Fruit fly (Drosophila melanogaster) whole organism, embryonic: ENCODE results near the gene Bsg.
A peak's percentile ranks its signal among the peaks of the same experiment; 100 is the strongest.

ENCODE experiments used
- Abd-B ChIP-seq: fragments of 200-800 bp; sonication (Bioruptor generic); optimal IDR thresholded peaks from 2 replicates; lab custom pipeline; 2018; ENCODE audit warnings: missing biosample characterization, mild to moderate bottlenecking, missing genetic modification characterization, moderate library complexity
- Atf3 ChIP-seq: fragments of 200-800 bp; sonication (Bioruptor generic); optimal IDR thresholded peaks from 3 replicates; lab custom pipeline; 2016; ENCODE audit warnings: missing biosample characterization, missing genetic modification characterization
- B-H2 ChIP-seq: fragments of 200-800 bp; sonication (Bioruptor generic); optimal IDR thresholded peaks from 2 replicates; lab custom pipeline; 2018; ENCODE audit warnings: missing biosample characterization, mild to moderate bottlenecking, missing genetic modification characterization
- CG10654 ChIP-seq: fragments of 200-800 bp; sonication (Bioruptor generic); optimal IDR thresholded peaks from 2 replicates; lab custom pipeline; 2016; ENCODE audit warnings: missing biosample characterization, missing genetic modification characterization
- CG11085 ChIP-seq: fragments of 200-800 bp; sonication (Bioruptor generic); IDR thresholded peaks from 2 replicates; pipeline ENCODE4 v1.3.6; 2022; ENCODE audit warnings: missing biosample characterization, missing genetic modification characterization
- CG11247 ChIP-seq: fragments of 200-800 bp; sonication (Bioruptor generic); IDR thresholded peaks from 2 replicates; pipeline ENCODE4 v1.3.6; 2022; ENCODE audit warnings: missing biosample characterization, missing genetic modification characterization
- CG11723 ChIP-seq: fragments of 200-800 bp; sonication (Bioruptor generic); optimal IDR thresholded peaks from 2 replicates; lab custom pipeline; 2017; ENCODE audit warnings: missing biosample characterization, mild to moderate bottlenecking, missing genetic modification characterization
- CG12104 ChIP-seq: fragments of 200-800 bp; sonication (Bioruptor generic); optimal IDR thresholded peaks from 3 replicates; lab custom pipeline; 2016; ENCODE audit warnings: missing biosample characterization, missing genetic modification characterization
- CG14441 ChIP-seq: fragments of 200-800 bp; sonication (Bioruptor generic); IDR thresholded peaks from 2 replicates; pipeline ENCODE4 v1.3.6; 2022; ENCODE audit warnings: missing biosample characterization, missing genetic modification characterization
- CG14710 ChIP-seq: fragments of 200-800 bp; sonication (Bioruptor generic); optimal IDR thresholded peaks from 3 replicates; lab custom pipeline; 2019; ENCODE audit warnings: missing biosample characterization, mild to moderate bottlenecking, missing genetic modification characterization, moderate library complexity
- CG15601 ChIP-seq: fragments of 200-800 bp; sonication (Bioruptor generic); optimal IDR thresholded peaks from 3 replicates; lab custom pipeline; 2019; ENCODE audit warnings: missing biosample characterization, mild to moderate bottlenecking, missing genetic modification characterization, moderate library complexity
- CG17829 ChIP-seq: fragments of 200-800 bp; optimal IDR thresholded peaks from 2 replicates; lab custom pipeline; 2019; ENCODE audit warnings: missing biosample characterization, mild to moderate bottlenecking, missing genetic modification characterization, moderate library complexity
- CG31224 ChIP-seq: fragments of 200-800 bp; sonication (Bioruptor generic); IDR thresholded peaks from 2 replicates; pipeline ENCODE4 v1.3.6; 2022; ENCODE audit warnings: missing biosample characterization, missing genetic modification characterization
- CG32767 ChIP-seq: fragments of 200-800 bp; sonication (Bioruptor generic); IDR thresholded peaks from 2 replicates; pipeline ENCODE4 v1.3.6; 2022; ENCODE audit warnings: missing biosample characterization, missing genetic modification characterization
- CG33213 ChIP-seq: fragments of 200-800 bp; sonication (Bioruptor generic); optimal IDR thresholded peaks from 3 replicates; lab custom pipeline; 2016; ENCODE audit warnings: missing biosample characterization, missing genetic modification characterization
- CG33557 ChIP-seq: fragments of 200-800 bp; sonication (Bioruptor generic); optimal IDR thresholded peaks from 2 replicates; lab custom pipeline; 2019; ENCODE audit warnings: missing biosample characterization, mild to moderate bottlenecking, missing genetic modification characterization, moderate library complexity
- CG34376 ChIP-seq: fragments of 200-800 bp; sonication (Bioruptor generic); optimal IDR thresholded peaks from 2 replicates; lab custom pipeline; 2018; ENCODE audit warnings: missing biosample characterization, mild to moderate bottlenecking, missing genetic modification characterization
- CG6654 ChIP-seq: fragments of 200-800 bp; sonication (Bioruptor generic); optimal IDR thresholded peaks from 2 replicates; lab custom pipeline; 2017; ENCODE audit warnings: missing biosample characterization, mild to moderate bottlenecking, missing genetic modification characterization
- CG8388 ChIP-seq: fragments of 200-800 bp; sonication (Bioruptor generic); optimal IDR thresholded peaks from 2 replicates; lab custom pipeline; 2019; ENCODE audit warnings: missing biosample characterization, mild to moderate bottlenecking, missing genetic modification characterization, moderate library complexity
- CG8765 ChIP-seq: fragments of 200-800 bp; sonication (Bioruptor generic); IDR thresholded peaks from 2 replicates; pipeline ENCODE4 v1.3.6; 2022; ENCODE audit warnings: missing biosample characterization, missing genetic modification characterization
- Dbx ChIP-seq: fragments of 200-800 bp; sonication (Bioruptor generic); IDR thresholded peaks from 3 replicates; pipeline ENCODE4 v1.3.6; 2022; ENCODE audit warnings: missing biosample characterization, missing genetic modification characterization
- Dref ChIP-seq: fragments of 200-800 bp; sonication (Bioruptor generic); IDR thresholded peaks from 2 replicates; pipeline ENCODE4 v1.3.6; 2022; ENCODE audit warnings: missing biosample characterization, missing genetic modification characterization
- Fer3 ChIP-seq: fragments of 200-800 bp; sonication (Bioruptor generic); optimal IDR thresholded peaks from 2 replicates; lab custom pipeline; 2018; ENCODE audit warnings: missing biosample characterization, mild to moderate bottlenecking, missing genetic modification characterization, moderate library complexity
- H2.0 ChIP-seq: fragments of 200-800 bp; sonication (Bioruptor generic); IDR thresholded peaks from 2 replicates; pipeline ENCODE4 v1.3.6; 2022; ENCODE audit warnings: missing biosample characterization, missing genetic modification characterization
- HLHmδ ChIP-seq: fragments of 200-800 bp; sonication (Bioruptor generic); optimal IDR thresholded peaks from 2 replicates; lab custom pipeline; 2018; ENCODE audit warnings: missing biosample characterization, mild to moderate bottlenecking, missing genetic modification characterization, moderate library complexity
- MBD-R2 ChIP-seq: fragments of 200-800 bp; sonication (Bioruptor generic); IDR thresholded peaks from 2 replicates; pipeline ENCODE4 v1.3.6; 2022; ENCODE audit warnings: missing biosample characterization, missing genetic modification characterization
- Med ChIP-seq: fragments of 200-800 bp; sonication (Bioruptor generic); peaks from one replicate; lab custom pipeline; 2016; ENCODE audit warnings: missing biosample characterization, missing genetic modification characterization, mild to moderate bottlenecking, inconsistent platforms, moderate library complexity
- Nf-YB ChIP-seq: fragments of 200-800 bp; sonication (Bioruptor generic); optimal IDR thresholded peaks from 3 replicates; lab custom pipeline; 2019; ENCODE audit warnings: missing biosample characterization, mild to moderate bottlenecking, missing genetic modification characterization, moderate library complexity
- Pdp1 ChIP-seq, 2 experiments: fragments of 200-800 bp; sonication (Bioruptor generic); optimal IDR thresholded peaks; 3 replicates each; lab custom pipeline; 2016; ENCODE audit warnings: missing biosample characterization in 2 of 2, missing genetic modification characterization in 2 of 2, mild to moderate bottlenecking in 1 of 2, moderate library complexity in 1 of 2
- Sox102F ChIP-seq: fragments of 200-800 bp; sonication (Bioruptor generic); optimal IDR thresholded peaks from 2 replicates; lab custom pipeline; 2018; ENCODE audit warnings: missing biosample characterization, mild to moderate bottlenecking, missing genetic modification characterization, moderate library complexity
- Sry-δ ChIP-seq: fragments of 200-800 bp; sonication (Bioruptor generic); optimal IDR thresholded peaks from 2 replicates; lab custom pipeline; 2016; ENCODE audit warnings: missing biosample characterization, missing genetic modification characterization
- al ChIP-seq: fragments of 200-800 bp; sonication (Bioruptor generic); IDR thresholded peaks from 2 replicates; pipeline ENCODE4 v1.3.6; 2022; ENCODE audit warnings: missing biosample characterization, missing genetic modification characterization
- ash1 ChIP-seq: fragments of 200-800 bp; sonication (Bioruptor generic); optimal IDR thresholded peaks from 2 replicates; lab custom pipeline; 2018; ENCODE audit warnings: missing biosample characterization, mild to moderate bottlenecking, missing genetic modification characterization
- br ChIP-seq: fragments of >200 bp; optimal IDR thresholded peaks from 2 replicates; lab custom pipeline; 2017
- chinmo ChIP-seq: fragments of 200-800 bp; sonication (Bioruptor generic); IDR thresholded peaks from 4 replicates; pipeline ENCODE4 v1.3.6; 2022; ENCODE audit warnings: missing biosample characterization, missing genetic modification characterization; ENCODE audit not compliant: partially characterized antibody
- corto ChIP-seq: fragments of 200-800 bp; sonication (Bioruptor generic); optimal IDR thresholded peaks from 2 replicates; lab custom pipeline; 2016; ENCODE audit warnings: missing biosample characterization, mild to moderate bottlenecking, missing genetic modification characterization, moderate library complexity
- cwo ChIP-seq: fragments of 200-800 bp; sonication (Bioruptor generic); optimal IDR thresholded peaks from 3 replicates; lab custom pipeline; 2017; ENCODE audit warnings: missing biosample characterization, missing genetic modification characterization, mild to moderate bottlenecking, moderate library complexity, missing genetic modification reagents
- da ChIP-seq: fragments of 200-800 bp; sonication (Bioruptor generic); optimal IDR thresholded peaks from 2 replicates; lab custom pipeline; 2016; ENCODE audit warnings: missing biosample characterization, missing genetic modification characterization
- disco-r ChIP-seq: fragments of 200-800 bp; sonication (Bioruptor generic); optimal IDR thresholded peaks from 2 replicates; lab custom pipeline; 2016; ENCODE audit warnings: missing biosample characterization, missing genetic modification characterization
- exex ChIP-seq: fragments of 200-800 bp; sonication (Bioruptor generic); optimal IDR thresholded peaks from 4 replicates; lab custom pipeline; 2018; ENCODE audit warnings: missing biosample characterization, mild to moderate bottlenecking, missing genetic modification characterization, moderate library complexity
- gcm ChIP-seq: fragments of 200-800 bp; sonication (Bioruptor generic); optimal IDR thresholded peaks from 2 replicates; lab custom pipeline; 2019; ENCODE audit warnings: missing biosample characterization, mild to moderate bottlenecking, missing genetic modification characterization, moderate library complexity
- lbe ChIP-seq: fragments of 200-800 bp; sonication (Bioruptor generic); optimal IDR thresholded peaks from 2 replicates; lab custom pipeline; 2016; ENCODE audit warnings: missing biosample characterization, mild to moderate bottlenecking, missing genetic modification characterization
- mirr ChIP-seq: fragments of 200-800 bp; sonication (Bioruptor generic); optimal IDR thresholded peaks from 3 replicates; lab custom pipeline; 2018; ENCODE audit warnings: missing biosample characterization, mild to moderate bottlenecking, missing genetic modification characterization
- mld ChIP-seq: fragments of 200-800 bp; sonication (Bioruptor generic); IDR thresholded peaks from 3 replicates; pipeline ENCODE4 v1.3.6; 2022; ENCODE audit warnings: missing biosample characterization, missing genetic modification characterization; ENCODE audit not compliant: partially characterized antibody
- nom ChIP-seq: fragments of 200-800 bp; sonication (Bioruptor generic); optimal IDR thresholded peaks from 2 replicates; lab custom pipeline; 2017; ENCODE audit warnings: missing biosample characterization, missing genetic modification characterization, mild to moderate bottlenecking, moderate library complexity, missing genetic modification reagents
- odd ChIP-seq: fragments of 200-800 bp; sonication (Bioruptor generic); optimal IDR thresholded peaks from 2 replicates; lab custom pipeline; 2017; ENCODE audit warnings: missing biosample characterization, mild to moderate bottlenecking, missing genetic modification characterization
- sima ChIP-seq: fragments of 200-800 bp; sonication (Bioruptor generic); optimal IDR thresholded peaks from 2 replicates; lab custom pipeline; 2016; ENCODE audit warnings: missing biosample characterization, missing genetic modification characterization
- slbo ChIP-seq: fragments of 200-800 bp; sonication (Bioruptor generic); IDR thresholded peaks from 2 replicates; pipeline ENCODE4 v1.3.6; 2022; ENCODE audit warnings: missing biosample characterization, missing genetic modification characterization
- sqz ChIP-seq: fragments of 200-800 bp; sonication (Bioruptor generic); optimal IDR thresholded peaks from 3 replicates; lab custom pipeline; 2018; ENCODE audit warnings: missing biosample characterization, mild to moderate bottlenecking, missing genetic modification characterization
- stc ChIP-seq: fragments of 200-800 bp; sonication (Bioruptor generic); IDR thresholded peaks from 2 replicates; pipeline ENCODE4 v1.3.6; 2022; ENCODE audit warnings: missing biosample characterization, missing genetic modification characterization
- vfl ChIP-seq: fragments of 200-800 bp; sonication (Bioruptor generic); optimal IDR thresholded peaks from 2 replicates; lab custom pipeline; 2016; ENCODE audit warnings: missing biosample characterization, missing genetic modification characterization

The Bsg gene

dm6 chr2L:8095176-8095575 lies 12.0 kb downstream of the Bsg start:
- TF ChIP-seq CG11085: no peak
- TF ChIP-seq Fer3 (tag; lab: Kevin White, UChicago): no peak
- TF ChIP-seq lbe (GFP tag; lab: Kevin White, UChicago): peak; percentile 11
- TF ChIP-seq CG14710 (tag; lab: Kevin White, UChicago): no peak
- TF ChIP-seq B-H2 (GFP tag; lab: Kevin White, UChicago): no peak
- peak; percentile 51 for TF ChIP-seq CG34376 (GFP tag; lab: Kevin White, UChicago)
- no peak for TF ChIP-seq sima (GFP tag; lab: Kevin White, UChicago)
- no peak for TF ChIP-seq CG14441 (GFP tag; lab: Robert Waterston, UW)
- no peak for TF ChIP-seq CG6654
- TF ChIP-seq CG33557: no peak
- TF ChIP-seq disco-r: no peak
- no peak for TF ChIP-seq CG10654
- peak; percentile 56 for TF ChIP-seq Med (GFP tag; lab: Kevin White, UChicago)
- TF ChIP-seq Abd-B: no peak
- TF ChIP-seq sqz: no peak
- TF ChIP-seq CG12104: no peak
- no peak for TF ChIP-seq H2.0 (GFP tag; lab: Robert Waterston, UW)
- no peak for TF ChIP-seq vfl (GFP tag; lab: Kevin White, UChicago)
- TF ChIP-seq gcm (GFP tag; lab: Kevin White, UChicago): no peak
- TF ChIP-seq HLHmδ (GFP tag; lab: Kevin White, UChicago): no peak
- TF ChIP-seq Nf-YB (GFP tag; lab: Kevin White, UChicago): no peak
- TF ChIP-seq chinmo (GFP tag; lab: Robert Waterston, UW): 0 out of 4 replicates have a peak, but pooled peaks have one; percentile 37
- no peak for TF ChIP-seq mld (GFP tag; lab: Robert Waterston, UW)
- peak; percentile 44 for TF ChIP-seq cwo (GFP tag; lab: Kevin White, UChicago)
- peak; percentile 28 for TF ChIP-seq mirr (GFP tag; lab: Kevin White, UChicago)
- TF ChIP-seq CG31224 (GFP tag; lab: Robert Waterston, UW): no peak
- peak; percentile 32 for TF ChIP-seq exex
- TF ChIP-seq CG11723: no peak
- peak; percentile 36 for TF ChIP-seq corto
- TF ChIP-seq CG8388 (GFP tag; lab: Kevin White, UChicago): no peak
- no peak for TF ChIP-seq CG17829 (tag; lab: Kevin White, UChicago)
- TF ChIP-seq br (lab: Kevin White, UChicago): no peak
- TF ChIP-seq Pdp1 (GFP tag; optimal IDR thresholded peaks at IDR 0.05; lab: Kevin White, UChicago): peak in 1 of 2 experiments; percentile 17
- no peak for TF ChIP-seq CG11247 (GFP tag; lab: Robert Waterston, UW)
- no peak for TF ChIP-seq slbo (GFP tag; lab: Robert Waterston, UW)
- TF ChIP-seq CG32767 (GFP tag; lab: Robert Waterston, UW): no peak
- TF ChIP-seq Sry-δ: no peak
- peak; percentile 74 for TF ChIP-seq nom
- peak; percentile 5; the same call in 1 of the 3 replicates for TF ChIP-seq Dbx (GFP tag; lab: Robert Waterston, UW)
- TF ChIP-seq al (GFP tag; lab: Robert Waterston, UW): no peak
- TF ChIP-seq CG15601 (tag; lab: Kevin White, UChicago): no peak
- TF ChIP-seq stc (GFP tag; lab: Robert Waterston, UW): no peak
- no peak for TF ChIP-seq ash1 (GFP tag; lab: Kevin White, UChicago)
- TF ChIP-seq CG8765 (GFP tag; lab: Robert Waterston, UW): no peak
- TF ChIP-seq MBD-R2: no peak
- TF ChIP-seq Sox102F (GFP tag; lab: Kevin White, UChicago): no peak
- TF ChIP-seq Dref: no peak
- no peak for TF ChIP-seq Atf3 (GFP tag; lab: Kevin White, UChicago)
- TF ChIP-seq da (GFP tag; lab: Kevin White, UChicago): no peak
- no peak for TF ChIP-seq CG33213 (GFP tag; lab: Kevin White, UChicago)
- TF ChIP-seq odd (GFP tag; lab: Kevin White, UChicago): no peak
